Worm (Caenorhabditis elegans) whole organism, L4 larva: ENCODE measurements around the gene C52B9.10.

Experiments used
- attf-4 ChIP-seq: sonication (generic microtip); optimal IDR thresholded peaks from 3 replicates; lab custom pipeline; 2017; ENCODE audit warnings: missing biosample characterization, missing genetic modification characterization
- rbr-2 ChIP-seq: sonication (generic microtip); optimal IDR thresholded peaks from 2 replicates; lab custom pipeline; 2016; ENCODE audit warnings: missing genotype, missing genetic modification characterization, missing compliant biosample characterization
- snpc-4 ChIP-seq: fragments of 150-350 bp; optimal IDR thresholded peaks from 2 replicates; lab custom pipeline; 2014; ENCODE audit warnings: missing biosample characterization, missing genetic modification characterization
- spr-3 ChIP-seq: fragments of 200-800 bp; sonication (Bioruptor generic); optimal IDR thresholded peaks from 2 replicates; lab custom pipeline; 2018; ENCODE audit warnings: mild to moderate bottlenecking, missing genetic modification characterization, missing compliant biosample characterization
- zag-1 ChIP-seq: fragments of 150-350 bp; optimal IDR thresholded peaks from 2 replicates; lab custom pipeline; 2014; ENCODE audit warnings: missing biosample characterization, missing genetic modification characterization

DNA sequence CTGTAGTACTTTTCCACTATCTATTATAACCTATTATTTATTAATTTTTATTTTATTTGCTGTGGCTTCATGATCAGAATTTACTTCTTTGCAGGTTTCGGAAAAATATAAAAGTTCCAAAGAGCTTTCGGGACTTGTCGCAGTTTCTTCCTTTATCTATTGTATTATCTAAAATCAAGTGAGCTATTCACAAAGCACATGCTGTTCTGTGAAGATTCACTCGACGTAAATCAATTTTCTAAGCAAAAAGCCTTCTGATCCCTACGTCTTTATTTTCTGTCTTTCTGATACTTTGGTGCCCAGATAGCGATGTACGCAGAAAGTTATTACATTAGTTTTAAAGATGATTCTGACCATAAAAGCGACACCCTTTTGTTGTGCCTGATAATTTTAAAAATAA lies 43.4 kb downstream of the C52B9.10 start:
- TF ChIP-seq attf-4 (no peak), zag-1 (no peak), snpc-4 (no peak), rbr-2 (tag; lab: Kevin White, UChicago) (no peak), spr-3 (GFP tag; lab: Kevin White, UChicago) (no peak)
